Fruit fly (Drosophila melanogaster) whole organism, embryonic: ENCODE results near the gene CG7483.
A peak's percentile ranks its signal among the peaks of the same experiment; 100 is the strongest.

ENCODE experiments used
- Abd-B ChIP-seq: fragments of 200-800 bp; sonication (Bioruptor generic); optimal IDR thresholded peaks from 2 replicates; lab custom pipeline; 2018; ENCODE audit warnings: missing biosample characterization, mild to moderate bottlenecking, missing genetic modification characterization, moderate library complexity
- Asciz ChIP-seq: fragments of 200-800 bp; sonication (Bioruptor generic); optimal IDR thresholded peaks from 2 replicates; lab custom pipeline; 2017; ENCODE audit warnings: missing biosample characterization, mild to moderate bottlenecking, missing genetic modification characterization, missing genetic modification reagents
- Atf-2 ChIP-seq: fragments of 200-800 bp; sonication (Bioruptor generic); optimal IDR thresholded peaks from 2 replicates; lab custom pipeline; 2016; ENCODE audit warnings: missing biosample characterization, missing genetic modification characterization
- Awh ChIP-seq: fragments of 200-800 bp; sonication (Bioruptor generic); IDR thresholded peaks from 2 replicates; pipeline ENCODE4, ENCODE4 v1.3.6; 2022; ENCODE audit warnings: missing biosample characterization, missing genetic modification characterization
- Bdp1 ChIP-seq: fragments of 200-800 bp; sonication (Bioruptor generic); optimal IDR thresholded peaks from 3 replicates; lab custom pipeline; 2016; ENCODE audit warnings: missing biosample characterization, missing genetic modification characterization
- Blimp-1 ChIP-seq: fragments of 200-800 bp; sonication (Bioruptor generic); optimal IDR thresholded peaks from 3 replicates; lab custom pipeline; 2018; ENCODE audit warnings: missing biosample characterization, missing genetic modification characterization, mild to moderate bottlenecking, moderate library complexity, missing genetic modification reagents
- C15 ChIP-seq: fragments of 200-800 bp; sonication (Bioruptor generic); IDR thresholded peaks from 3 replicates; pipeline ENCODE4 v1.3.6; 2022; ENCODE audit warnings: missing biosample characterization, missing genetic modification characterization
- CG11695 ChIP-seq: fragments of 200-800 bp; sonication (Bioruptor generic); IDR thresholded peaks from 3 replicates; pipeline ENCODE4 v1.3.6; 2022; ENCODE audit warnings: missing biosample characterization, missing genetic modification characterization
- CG13894 ChIP-seq: fragments of 200-800 bp; sonication (Bioruptor generic); optimal IDR thresholded peaks from 3 replicates; lab custom pipeline; 2018; ENCODE audit warnings: missing biosample characterization, mild to moderate bottlenecking, missing genetic modification characterization, moderate library complexity
- CG14667 ChIP-seq: fragments of 200-800 bp; sonication (Bioruptor generic); IDR thresholded peaks from 2 replicates; pipeline ENCODE4 v1.3.6; 2022; ENCODE audit warnings: missing biosample characterization, missing genetic modification characterization
- CG15011 ChIP-seq: fragments of 200-800 bp; sonication (Bioruptor generic); optimal IDR thresholded peaks from 3 replicates; lab custom pipeline; 2018; ENCODE audit warnings: missing biosample characterization, mild to moderate bottlenecking, missing genetic modification characterization
- CG15073 ChIP-seq: fragments of 200-800 bp; sonication (Bioruptor generic); optimal IDR thresholded peaks from 2 replicates; lab custom pipeline; 2016; ENCODE audit warnings: missing biosample characterization, missing genetic modification characterization
- CG1603 ChIP-seq: fragments of 200-800 bp; sonication (Bioruptor generic); optimal IDR thresholded peaks from 2 replicates; lab custom pipeline; 2019; ENCODE audit warnings: missing biosample characterization, mild to moderate bottlenecking, missing genetic modification characterization, moderate library complexity
- CG2120 ChIP-seq: fragments of 200-800 bp; sonication (Bioruptor generic); optimal IDR thresholded peaks from 3 replicates; lab custom pipeline; 2016; ENCODE audit warnings: missing biosample characterization, missing genetic modification characterization
- CG2202 ChIP-seq: fragments of 200-800 bp; sonication (Bioruptor generic); optimal IDR thresholded peaks from 2 replicates; lab custom pipeline; 2018; ENCODE audit warnings: missing biosample characterization, mild to moderate bottlenecking, missing genetic modification characterization
- CG31365 ChIP-seq: fragments of 200-800 bp; sonication (Bioruptor generic); optimal IDR thresholded peaks from 2 replicates; lab custom pipeline; 2018; ENCODE audit warnings: missing biosample characterization, mild to moderate bottlenecking, missing genetic modification characterization
- CG33213 ChIP-seq: fragments of 200-800 bp; sonication (Bioruptor generic); optimal IDR thresholded peaks from 3 replicates; lab custom pipeline; 2016; ENCODE audit warnings: missing biosample characterization, missing genetic modification characterization
- CG4404 ChIP-seq: fragments of 200-800 bp; sonication (Bioruptor generic); IDR thresholded peaks from 2 replicates; pipeline ENCODE4 v1.3.6; 2022; ENCODE audit warnings: missing biosample characterization, missing genetic modification characterization
- CG5180 ChIP-seq: fragments of 200-800 bp; sonication (Bioruptor generic); optimal IDR thresholded peaks from 3 replicates; lab custom pipeline; 2017; ENCODE audit warnings: missing biosample characterization, missing genetic modification characterization, mild to moderate bottlenecking, moderate library complexity, missing genetic modification reagents
- CG9817 ChIP-seq: fragments of 200-800 bp; sonication (Bioruptor generic); optimal IDR thresholded peaks from 2 replicates; lab custom pipeline; 2018; ENCODE audit warnings: missing biosample characterization, mild to moderate bottlenecking, missing genetic modification characterization, moderate library complexity
- CG9932 ChIP-seq: fragments of 200-800 bp; sonication (Bioruptor generic); IDR thresholded peaks from 2 replicates; pipeline ENCODE4 v1.3.6; 2022; ENCODE audit warnings: missing biosample characterization, missing genetic modification characterization
- ERR ChIP-seq: fragments of 200-800 bp; sonication (Bioruptor generic); optimal IDR thresholded peaks from 2 replicates; lab custom pipeline; 2016; ENCODE audit warnings: missing biosample characterization, missing genetic modification characterization
- Elba2 ChIP-seq: fragments of 200-800 bp; sonication (Bioruptor generic); optimal IDR thresholded peaks from 3 replicates; lab custom pipeline; 2016; ENCODE audit warnings: missing biosample characterization, missing genetic modification characterization
- Fer2 ChIP-seq: fragments of 200-800 bp; sonication (Bioruptor generic); optimal IDR thresholded peaks from 2 replicates; lab custom pipeline; 2018; ENCODE audit warnings: missing biosample characterization, mild to moderate bottlenecking, missing genetic modification characterization, moderate library complexity
- Hr3 ChIP-seq: fragments of 200-800 bp; sonication (Bioruptor generic); optimal IDR thresholded peaks from 3 replicates; lab custom pipeline; 2016; ENCODE audit warnings: missing biosample characterization, missing genetic modification characterization
- Hr78 ChIP-seq, 2 experiments: fragments of 200-800 bp in 1 of 2; fragments of >200 bp in 1 of 2; sonication (Bioruptor generic) in 1 of 2; optimal IDR thresholded peaks; 2 replicates each; lab custom pipeline; 2017 to 2019; ENCODE audit warnings: missing biosample characterization in 2 of 2, missing genetic modification characterization in 2 of 2, mild to moderate bottlenecking in 1 of 2, moderate library complexity in 1 of 2
- Lpt ChIP-seq: fragments of >200 bp; optimal IDR thresholded peaks from 2 replicates; lab custom pipeline; 2018; ENCODE audit warnings: missing biosample characterization, missing genetic modification characterization
- Meics ChIP-seq: fragments of 200-800 bp; sonication (Bioruptor generic); optimal IDR thresholded peaks from 2 replicates; lab custom pipeline; 2017; ENCODE audit warnings: missing biosample characterization, mild to moderate bottlenecking, missing genetic modification characterization
- NFAT ChIP-seq: fragments of 200-800 bp; sonication (Bioruptor generic); IDR thresholded peaks from 2 replicates; pipeline ENCODE4 v1.3.6; 2022; ENCODE audit warnings: missing biosample characterization, missing genetic modification characterization
- Nf-YC ChIP-seq: fragments of 200-800 bp; optimal IDR thresholded peaks from 3 replicates; lab custom pipeline; 2019; ENCODE audit warnings: missing biosample characterization, mild to moderate bottlenecking, missing genetic modification characterization, moderate library complexity
- Ptx1 ChIP-seq: fragments of 200-800 bp; sonication (Bioruptor generic); IDR thresholded peaks from 2 replicates; pipeline ENCODE4 v1.3.6; 2022; ENCODE audit warnings: missing biosample characterization, missing genetic modification characterization
- Trl ChIP-seq, 3 experiments: fragments of >200 bp in 2 of 3; fragments of 200-800 bp in 1 of 3; sonication (Bioruptor generic) in 1 of 3; optimal IDR thresholded peaks; 2 replicates in 1 of 3; 3 replicates in 2 of 3; lab custom pipeline; 2016 to 2017; ENCODE audit warnings: missing biosample characterization in 1 of 3, missing genetic modification characterization in 1 of 3
- aop ChIP-seq: fragments of 200-800 bp; sonication (Bioruptor generic); IDR thresholded peaks from 2 replicates; pipeline ENCODE4 v1.3.6; 2022; ENCODE audit warnings: missing biosample characterization, missing genetic modification characterization
- az2 ChIP-seq: fragments of 200-800 bp; sonication (Bioruptor generic); optimal IDR thresholded peaks from 3 replicates; lab custom pipeline; 2016; ENCODE audit warnings: missing biosample characterization, missing genetic modification characterization
- cato ChIP-seq: fragments of 200-800 bp; sonication (Bioruptor generic); optimal IDR thresholded peaks from 2 replicates; lab custom pipeline; 2016; ENCODE audit warnings: missing biosample characterization, missing genetic modification characterization, borderline replicate concordance
- cg ChIP-seq: fragments of 200-800 bp; sonication (Bioruptor generic); optimal IDR thresholded peaks from 3 replicates; lab custom pipeline; 2019; ENCODE audit warnings: missing biosample characterization, mild to moderate bottlenecking, missing genetic modification characterization, moderate library complexity
- dati ChIP-seq: fragments of 200-800 bp; sonication (Bioruptor generic); IDR thresholded peaks from 2 replicates; pipeline ENCODE4 v1.3.6; 2022; ENCODE audit warnings: missing biosample characterization, missing genetic modification characterization
- dimm ChIP-seq: fragments of 200-800 bp; sonication (Bioruptor generic); IDR thresholded peaks from 2 replicates; pipeline ENCODE4 v1.3.6; 2022; ENCODE audit warnings: missing biosample characterization, missing genetic modification characterization
- eyg ChIP-seq: fragments of 200-800 bp; sonication (Bioruptor generic); optimal IDR thresholded peaks from 3 replicates; lab custom pipeline; 2016; ENCODE audit warnings: missing biosample characterization, missing genetic modification characterization
- ftz-f1 ChIP-seq: fragments of 200-800 bp; sonication (Bioruptor generic); optimal IDR thresholded peaks from 2 replicates; lab custom pipeline; 2016; ENCODE audit warnings: missing biosample characterization, missing genetic modification characterization
- ham ChIP-seq: fragments of 200-800 bp; sonication (Bioruptor generic); IDR thresholded peaks from 2 replicates; pipeline ENCODE4 v1.3.6; 2022; ENCODE audit warnings: missing biosample characterization, missing genetic modification characterization
- lilli ChIP-seq: fragments of 200-800 bp; sonication (Bioruptor generic); optimal IDR thresholded peaks from 3 replicates; lab custom pipeline; 2016; ENCODE audit warnings: missing biosample characterization, missing genetic modification characterization
- mam ChIP-seq: fragments of 200-800 bp; sonication (Bioruptor generic); optimal IDR thresholded peaks from 3 replicates; lab custom pipeline; 2016; ENCODE audit warnings: missing biosample characterization, missing genetic modification characterization
- mirr ChIP-seq: fragments of 200-800 bp; sonication (Bioruptor generic); optimal IDR thresholded peaks from 3 replicates; lab custom pipeline; 2018; ENCODE audit warnings: missing biosample characterization, mild to moderate bottlenecking, missing genetic modification characterization
- nmo ChIP-seq: fragments of 200-800 bp; sonication (Bioruptor generic); optimal IDR thresholded peaks from 2 replicates; lab custom pipeline; 2018; ENCODE audit warnings: missing biosample characterization, mild to moderate bottlenecking, missing genetic modification characterization, moderate library complexity
- oc ChIP-seq: fragments of 200-800 bp; sonication (Bioruptor generic); optimal IDR thresholded peaks from 2 replicates; lab custom pipeline; 2018; ENCODE audit warnings: missing biosample characterization, mild to moderate bottlenecking, missing genetic modification characterization, moderate library complexity
- tna ChIP-seq: fragments of 200-800 bp; sonication (Bioruptor generic); IDR thresholded peaks from 2 replicates; pipeline ENCODE4 v1.3.6; 2022; ENCODE audit warnings: missing biosample characterization, missing genetic modification characterization; ENCODE audit not compliant: partially characterized antibody
- tx ChIP-seq: fragments of 200-800 bp; sonication (Bioruptor generic); optimal IDR thresholded peaks from 2 replicates; lab custom pipeline; 2016; ENCODE audit warnings: missing biosample characterization, missing genetic modification characterization
- vvl ChIP-seq: fragments of 200-800 bp; sonication (Bioruptor generic); IDR thresholded peaks from 2 replicates; pipeline ENCODE4 v1.3.6; 2022; ENCODE audit warnings: missing biosample characterization, missing genetic modification characterization

CG7483 gene

DNA sequence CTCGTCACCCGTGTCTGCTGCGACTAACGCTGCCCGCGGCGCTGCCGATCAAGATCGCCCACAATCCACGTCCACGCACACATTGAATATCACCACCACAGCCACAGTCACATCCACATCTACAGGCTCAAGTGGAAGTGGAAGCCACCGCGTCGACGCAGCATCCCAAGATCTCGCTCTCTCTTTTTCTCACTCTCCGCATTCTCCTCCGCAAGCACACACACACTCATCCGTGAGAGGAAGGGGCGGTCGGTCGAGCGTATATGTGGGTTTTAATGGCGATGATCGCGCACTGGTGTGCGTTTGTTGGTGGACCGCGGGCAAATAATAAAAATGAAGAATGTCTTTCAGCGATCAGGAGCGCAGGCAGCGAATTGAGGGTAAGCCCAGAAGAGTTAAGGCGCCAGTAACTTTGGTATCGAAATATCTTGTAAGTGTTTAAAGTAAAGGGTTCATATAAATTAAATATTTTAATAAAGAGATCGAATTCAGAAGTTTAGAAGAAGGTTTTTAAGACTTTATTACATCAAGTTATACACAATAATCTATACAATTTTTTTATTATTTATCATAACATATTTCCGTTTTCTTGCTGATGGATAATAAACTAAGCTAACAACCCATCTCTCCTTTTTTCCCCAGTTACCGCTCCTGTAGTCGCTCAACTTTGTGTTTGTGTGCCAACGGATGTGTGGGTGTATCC lies 20.9 kb downstream of the CG7483 start, which contains the start of gene Poxm (continued):
- peak; percentile 68 for TF ChIP-seq Atf-2 (GFP tag; lab: Kevin White, UChicago)
- peak; percentile 81 for TF ChIP-seq CG5180 (GFP tag; lab: Kevin White, UChicago)
- no peak for TF ChIP-seq ERR (GFP tag; lab: Kevin White, UChicago)
- TF ChIP-seq Fer2 = peak; percentile 75
- TF ChIP-seq mam (GFP tag; lab: Kevin White, UChicago) = peak; percentile 60
- TF ChIP-seq tx = peak; percentile 35
- peak; percentile 72 for TF ChIP-seq CG15073 (GFP tag; lab: Kevin White, UChicago)
- TF ChIP-seq ham (GFP tag; lab: Robert Waterston, UW) = 0 out of 2 replicates have a peak, but pooled peaks have one; percentile 30
- peak; percentile 47 to 78 for TF ChIP-seq Trl (optimal IDR thresholded peaks at IDR 0.05; lab: Kevin White, UChicago)
- TF ChIP-seq Trl (GFP tag; optimal IDR thresholded peaks at IDR 0.05; lab: Kevin White, UChicago) = peak; percentile 58
- TF ChIP-seq Bdp1 (GFP tag; lab: Kevin White, UChicago) = peak; percentile 44
- TF ChIP-seq cg (GFP tag; lab: Kevin White, UChicago) = peak; percentile 99
- TF ChIP-seq CG14667 (GFP tag; lab: Robert Waterston, UW) = peak; percentile 90; the same call in 1 of the 2 replicates
- TF ChIP-seq C15 = no peak
- TF ChIP-seq CG15011 (GFP tag; lab: Kevin White, UChicago) = peak; percentile 84
- peak; percentile 87 for TF ChIP-seq CG9817 (tag; lab: Kevin White, UChicago)
- TF ChIP-seq CG2202 (tag; lab: Kevin White, UChicago) = peak; percentile 65
- peak; percentile 96 for TF ChIP-seq CG4404 (GFP tag; lab: Robert Waterston, UW)
- TF ChIP-seq ftz-f1 (GFP tag; lab: Kevin White, UChicago) = no peak
- TF ChIP-seq Lpt = no peak
- TF ChIP-seq az2 = peak; percentile 92
- TF ChIP-seq Blimp-1 (GFP tag; lab: Kevin White, UChicago) = peak; percentile 87
- peak; percentile 65 for TF ChIP-seq NFAT
- TF ChIP-seq CG13894 (tag; lab: Kevin White, UChicago) = no peak
- TF ChIP-seq oc (tag; lab: Kevin White, UChicago) = peak; percentile 78
- no peak for TF ChIP-seq mirr (GFP tag; lab: Kevin White, UChicago)
- TF ChIP-seq CG31365 (tag; lab: Kevin White, UChicago) = no peak
- TF ChIP-seq Abd-B = peak; percentile 94
- TF ChIP-seq Elba2 (GFP tag; lab: Kevin White, UChicago) = no peak
- TF ChIP-seq dati (GFP tag; lab: Robert Waterston, UW) = 0 out of 2 replicates have a peak, but pooled peaks have one; percentile 28
- peak; percentile 83 for TF ChIP-seq Asciz (GFP tag; lab: Kevin White, UChicago)
- TF ChIP-seq Meics (GFP tag; lab: Kevin White, UChicago) = peak; percentile 87
- TF ChIP-seq eyg = peak; percentile 14
- no peak for TF ChIP-seq tna (GFP tag; lab: Robert Waterston, UW)
- peak; percentile 94 for TF ChIP-seq Nf-YC (tag; lab: Kevin White, UChicago)
- TF ChIP-seq dimm (GFP tag; lab: Robert Waterston, UW) = peak; percentile 55; the same call in 1 of the 2 replicates
- no peak for TF ChIP-seq aop (GFP tag; lab: Robert Waterston, UW)
- TF ChIP-seq Hr78 (GFP tag; optimal IDR thresholded peaks at IDR 0.05; lab: Kevin White, UChicago) = peak in 1 of 2 experiments; percentile 83
- peak; percentile 71 for TF ChIP-seq CG2120 (GFP tag; lab: Kevin White, UChicago)
- peak; percentile 21 for TF ChIP-seq CG33213 (GFP tag; lab: Kevin White, UChicago)
- TF ChIP-seq CG1603 (tag; lab: Kevin White, UChicago) = peak; percentile 28
- TF ChIP-seq cato = peak; percentile 89
- TF ChIP-seq nmo (GFP tag; lab: Kevin White, UChicago) = peak; percentile 98
- TF ChIP-seq Awh (GFP tag; lab: Robert Waterston, UW) = peak; percentile 70
- TF ChIP-seq lilli (GFP tag; lab: Kevin White, UChicago) = peak; percentile 81
- TF ChIP-seq Hr3 (GFP tag; lab: Kevin White, UChicago) = peak; percentile 94
- peak; percentile 83; the same call in 2 of the 3 replicates for TF ChIP-seq CG11695
- TF ChIP-seq Ptx1 (GFP tag; lab: Robert Waterston, UW) = peak; percentile 94
- TF ChIP-seq vvl (GFP tag; lab: Robert Waterston, UW) = peak; percentile 89
- peak; percentile 71 for TF ChIP-seq CG9932
